Worm (Caenorhabditis elegans) whole organism, L4 larva: ENCODE results near the gene srm-6.

Experiments
- D1046.2 ChIP-seq: fragments of 200-800 bp; sonication (Bioruptor generic); IDR thresholded peaks from 2 replicates; pipeline ENCODE4 v1.3.6; 2022; ENCODE audit warnings: missing genetic modification characterization, missing compliant biosample characterization
- F10B5.3 ChIP-seq: sonication (generic microtip); optimal IDR thresholded peaks from 2 replicates; lab custom pipeline; 2016; ENCODE audit warnings: mild to moderate bottlenecking, missing genetic modification characterization, missing compliant biosample characterization
- F26F4.8 ChIP-seq: fragments of 200-800 bp; sonication (Bioruptor generic); conservative IDR thresholded peaks from 2 replicates; pipeline ENCODE4 v1.3.6; 2022; ENCODE audit warnings: missing genetic modification characterization, missing compliant biosample characterization
- F49E8.2 ChIP-seq: sonication (generic microtip); optimal IDR thresholded peaks from 2 replicates; lab custom pipeline; 2016; ENCODE audit warnings: missing compliant biosample characterization, mild to moderate bottlenecking, missing genetic modification characterization, borderline replicate concordance
- T20F7.1 ChIP-seq: fragments of 200-800 bp; sonication (Bioruptor generic); optimal IDR thresholded peaks from 2 replicates; lab custom pipeline; 2018; ENCODE audit warnings: mild to moderate bottlenecking, missing genetic modification characterization, missing compliant biosample characterization
- T26A8.4 ChIP-seq: fragments of 200-800 bp; sonication (Bioruptor generic); IDR thresholded peaks from 2 replicates; pipeline ENCODE4 v1.3.6; 2022; ENCODE audit warnings: missing genetic modification characterization, missing compliant biosample characterization
- Y5F2A.4 ChIP-seq: fragments of 200-800 bp; sonication (Bioruptor generic); optimal IDR thresholded peaks from 2 replicates; lab custom pipeline; 2018; ENCODE audit warnings: mild to moderate bottlenecking, missing genetic modification characterization, missing compliant biosample characterization
- Y75B8A.6 ChIP-seq: fragments of 200-800 bp; sonication (Bioruptor generic); IDR thresholded peaks from 2 replicates; pipeline ENCODE4 v1.3.6; 2022; ENCODE audit warnings: missing genetic modification reagents, missing genetic modification characterization, missing compliant biosample characterization
- ZK546.5 ChIP-seq, 2 experiments: sonication (generic microtip); optimal IDR thresholded peaks; 2 replicates each; lab custom pipeline; 2017; ENCODE audit warnings: missing biosample characterization in 2 of 2, missing genetic modification characterization in 2 of 2
- aha-1 ChIP-seq: fragments of 150-350 bp; peaks from one replicate; lab custom pipeline; 2014; ENCODE audit warnings: missing biosample characterization, missing genetic modification characterization
- aly-2 ChIP-seq: sonication (generic microtip); optimal IDR thresholded peaks from 2 replicates; lab custom pipeline; 2018; ENCODE audit warnings: missing biosample characterization, missing genetic modification characterization
- ama-1 ChIP-seq: fragments of 150-350 bp; optimal IDR thresholded peaks from 2 replicates; lab custom pipeline; 2014; ENCODE audit warnings: inconsistent platforms, mixed read lengths
- attf-4 ChIP-seq: sonication (generic microtip); optimal IDR thresholded peaks from 3 replicates; lab custom pipeline; 2017; ENCODE audit warnings: missing biosample characterization, missing genetic modification characterization
- ceh-44 ChIP-seq: fragments of 200-800 bp; sonication (Bioruptor generic); IDR thresholded peaks from 2 replicates; pipeline ENCODE4 v1.3.6; 2022; ENCODE audit warnings: missing genetic modification reagents, missing genetic modification characterization, missing compliant biosample characterization
- ces-1 ChIP-seq: fragments of 150-350 bp; sonication (generic microtip); optimal IDR thresholded peaks from 4 replicates; lab custom pipeline; 2014; ENCODE audit warnings: missing biosample characterization, missing genetic modification reagents, missing genetic modification characterization
- ctbp-1 ChIP-seq: fragments of 200-800 bp; sonication (Bioruptor generic); IDR thresholded peaks from 2 replicates; pipeline ENCODE4 v1.3.6; 2022; ENCODE audit warnings: missing genetic modification reagents, missing genetic modification characterization, missing compliant biosample characterization
- daf-12 ChIP-seq: fragments of 150-350 bp; optimal IDR thresholded peaks from 2 replicates; lab custom pipeline; 2014; ENCODE audit warnings: missing biosample characterization, missing genetic modification reagents, missing genetic modification characterization
- daf-16 ChIP-seq, 3 experiments: sonication (generic microtip); optimal IDR thresholded peaks; 2 replicates each; lab custom pipeline; 2016 to 2017; ENCODE audit warnings: missing genetic modification characterization in 3 of 3, missing genetic modification reagents in 3 of 3, mild to moderate bottlenecking in 2 of 3, missing compliant biosample characterization in 2 of 3, missing biosample characterization in 1 of 3, moderate library complexity in 1 of 3
- daf-19 ChIP-seq: fragments of 200-800 bp; sonication (Bioruptor generic); conservative IDR thresholded peaks from 2 replicates; pipeline ENCODE4 v1.3.6; 2022; ENCODE audit warnings: missing genetic modification characterization, missing compliant biosample characterization
- dmd-6 ChIP-seq: fragments of 200-800 bp; sonication (Bioruptor generic); IDR thresholded peaks from 2 replicates; pipeline ENCODE4 v1.3.6; 2022; ENCODE audit warnings: missing genetic modification reagents, missing genetic modification characterization, missing compliant biosample characterization
- egl-27 ChIP-seq: sonication (generic microtip); optimal IDR thresholded peaks from 3 replicates; lab custom pipeline; 2017; ENCODE audit warnings: missing biosample characterization, missing genetic modification reagents, missing genetic modification characterization
- hif-1 ChIP-seq, 2 experiments: sonication (generic microtip); optimal IDR thresholded peaks; 2 replicates each; lab custom pipeline; 2016 to 2017; ENCODE audit warnings: missing compliant biosample characterization in 2 of 2, missing genetic modification characterization in 2 of 2, missing genetic modification reagents in 2 of 2, missing genotype in 2 of 2, mild to moderate bottlenecking in 1 of 2
- hlh-11 ChIP-seq: fragments of 200-800 bp; sonication (Bioruptor generic); optimal IDR thresholded peaks from 2 replicates; lab custom pipeline; 2018; ENCODE audit warnings: mild to moderate bottlenecking, missing genetic modification characterization, missing compliant biosample characterization
- jun-1 ChIP-seq: fragments of 150-350 bp; optimal IDR thresholded peaks from 2 replicates; lab custom pipeline; 2014; ENCODE audit warnings: missing biosample characterization, missing genetic modification reagents, missing genetic modification characterization
- lim-7 ChIP-seq: fragments of 200-800 bp; sonication (Bioruptor generic); IDR thresholded peaks from 2 replicates; pipeline ENCODE4 v1.3.6; 2022; ENCODE audit warnings: missing genetic modification characterization, missing compliant biosample characterization
- lin-1 ChIP-seq: fragments of 200-800 bp; sonication (Bioruptor generic); IDR thresholded peaks from 2 replicates; pipeline ENCODE4 v1.3.6; 2022; ENCODE audit warnings: missing genetic modification reagents, missing genetic modification characterization, missing compliant biosample characterization
- lin-13 ChIP-seq: fragments of 150-350 bp; optimal IDR thresholded peaks from 2 replicates; lab custom pipeline; 2014; ENCODE audit warnings: missing biosample characterization, missing genetic modification reagents, missing genetic modification characterization
- lin-15B ChIP-seq: fragments of 150-350 bp; sonication (generic microtip); optimal IDR thresholded peaks from 3 replicates; lab custom pipeline; 2014; ENCODE audit warnings: missing biosample characterization, missing genetic modification characterization
- lin-39 ChIP-seq: fragments of 150-350 bp; optimal IDR thresholded peaks from 2 replicates; lab custom pipeline; 2014; ENCODE audit warnings: missing biosample characterization, missing genetic modification reagents, missing genetic modification characterization
- lir-3 ChIP-seq: sonication (generic microtip); optimal IDR thresholded peaks from 2 replicates; lab custom pipeline; 2016; ENCODE audit warnings: mild to moderate bottlenecking, missing genetic modification characterization, missing compliant biosample characterization
- mep-1 ChIP-seq: fragments of 150-350 bp; sonication (generic microtip); optimal IDR thresholded peaks from 3 replicates; lab custom pipeline; 2014; ENCODE audit warnings: missing biosample characterization, missing genetic modification characterization
- mes-2 ChIP-seq: sonication (generic microtip); optimal IDR thresholded peaks from 2 replicates; lab custom pipeline; 2016; ENCODE audit warnings: missing genotype, mild to moderate bottlenecking, missing genetic modification characterization, missing compliant biosample characterization; ENCODE audit not compliant: poor library complexity, severe bottlenecking
- nhr-10 ChIP-seq: fragments of 150-350 bp; optimal IDR thresholded peaks from 2 replicates; lab custom pipeline; 2014; ENCODE audit warnings: missing biosample characterization, missing genetic modification characterization
- nhr-237 ChIP-seq: sonication (generic microtip); optimal IDR thresholded peaks from 2 replicates; lab custom pipeline; 2017; ENCODE audit warnings: missing biosample characterization, missing genetic modification characterization
- nhr-28 ChIP-seq: fragments of 150-350 bp; optimal IDR thresholded peaks from 2 replicates; lab custom pipeline; 2014; ENCODE audit warnings: missing biosample characterization, missing genetic modification characterization
- nhr-76 ChIP-seq: fragments of 150-350 bp; optimal IDR thresholded peaks from 2 replicates; lab custom pipeline; 2014; ENCODE audit warnings: missing biosample characterization, missing genetic modification characterization
- nhr-77 ChIP-seq: fragments of 150-350 bp; optimal IDR thresholded peaks from 2 replicates; lab custom pipeline; 2014; ENCODE audit warnings: missing biosample characterization, missing genetic modification characterization
- pha-4 ChIP-seq, 2 experiments: fragments of 150-350 bp in 1 of 2; fragments of 200-800 bp in 1 of 2; sonication (Bioruptor generic) in 1 of 2; IDR thresholded peaks in 1 of 2; optimal IDR thresholded peaks in 1 of 2; 2 replicates each; pipeline versions ENCODE4 v1.3.6 to Lab custom; 2014 to 2022; ENCODE audit warnings: missing genetic modification characterization in 2 of 2, missing genetic modification reagents in 2 of 2, missing biosample characterization in 1 of 2, missing compliant biosample characterization in 1 of 2
- pqm-1 ChIP-seq: sonication (generic microtip); optimal IDR thresholded peaks from 2 replicates; lab custom pipeline; 2017; ENCODE audit warnings: missing biosample characterization, missing genetic modification characterization
- saeg-2 ChIP-seq: fragments of 200-800 bp; sonication (Bioruptor generic); IDR thresholded peaks from 2 replicates; pipeline ENCODE4 v1.3.6; 2022; ENCODE audit warnings: missing genetic modification reagents, missing genetic modification characterization, missing compliant biosample characterization
- sdz-12 ChIP-seq: fragments of 200-800 bp; sonication (Bioruptor generic); optimal IDR thresholded peaks from 2 replicates; lab custom pipeline; 2018; ENCODE audit warnings: mild to moderate bottlenecking, missing genetic modification characterization, missing compliant biosample characterization
- set-16 ChIP-seq: fragments of 200-800 bp; sonication (Bioruptor generic); IDR thresholded peaks from 2 replicates; pipeline ENCODE4 v1.3.6; 2022; ENCODE audit warnings: missing genetic modification reagents, missing genetic modification characterization, missing compliant biosample characterization
- skn-1 ChIP-seq: fragments of 150-350 bp; optimal IDR thresholded peaks from 2 replicates; lab custom pipeline; 2014; ENCODE audit warnings: missing biosample characterization, missing genetic modification characterization
- snpc-4 ChIP-seq: fragments of 150-350 bp; optimal IDR thresholded peaks from 2 replicates; lab custom pipeline; 2014; ENCODE audit warnings: missing biosample characterization, missing genetic modification characterization
- tag-97 ChIP-seq: fragments of 200-800 bp; sonication (Bioruptor generic); IDR thresholded peaks from 2 replicates; pipeline ENCODE4 v1.3.6; 2022; ENCODE audit warnings: missing genetic modification characterization, missing compliant biosample characterization
- tra-1 ChIP-seq: fragments of 200-800 bp; sonication (Bioruptor generic); IDR thresholded peaks from 2 replicates; pipeline ENCODE4 v1.3.6; 2022; ENCODE audit warnings: missing genetic modification reagents, missing genetic modification characterization, missing compliant biosample characterization
- unc-130 ChIP-seq: sonication (generic microtip); optimal IDR thresholded peaks from 2 replicates; lab custom pipeline; 2016; ENCODE audit warnings: missing genetic modification reagents, missing genetic modification characterization, missing compliant biosample characterization
- zag-1 ChIP-seq: fragments of 150-350 bp; optimal IDR thresholded peaks from 2 replicates; lab custom pipeline; 2014; ENCODE audit warnings: missing biosample characterization, missing genetic modification characterization
- zfp-3 ChIP-seq: fragments of 200-800 bp; sonication (Bioruptor generic); conservative IDR thresholded peaks from 2 replicates; pipeline ENCODE4 v1.3.6; 2022; ENCODE audit warnings: missing genetic modification reagents, missing genetic modification characterization, missing compliant biosample characterization
- zip-2 ChIP-seq: fragments of 150-350 bp; optimal IDR thresholded peaks from 2 replicates; lab custom pipeline; 2014; ENCODE audit warnings: missing biosample characterization, missing genetic modification characterization
- ztf-11 ChIP-seq: fragments of 150-350 bp; optimal IDR thresholded peaks from 2 replicates; lab custom pipeline; 2014; ENCODE audit warnings: missing biosample characterization, missing genetic modification characterization

srm-6 gene

ce11 chrV:14350949-14351348 lies 14.2 kb downstream of the srm-6 start (continued):
- TF ChIP-seq nhr-10 (tag; lab: Kevin White, UChicago) (peak; percentile 59), Y5F2A.4 (GFP tag; lab: Kevin White, UChicago) (no peak), daf-12 (tag; lab: Kevin White, UChicago) (no peak), hlh-11 (tag; lab: Kevin White, UChicago) (peak; percentile 90), dmd-6 (GFP tag; lab: Robert Waterston, UW) (peak; percentile 88), F49E8.2 (no peak), zag-1 (tag; lab: Kevin White, UChicago) (no peak), ces-1 (GFP tag; lab: Kevin White, UChicago) (peak; percentile 1), snpc-4 (tag; lab: Kevin White, UChicago) (no peak), tra-1 (peak; percentile 80), lim-7 (GFP tag; lab: Robert Waterston, UW) (0 out of 2 replicates have a peak, but pooled peaks have one; percentile 40), F10B5.3 (no peak), ZK546.5 (tag; optimal IDR thresholded peaks at IDR 0.05; lab: Kevin White, UChicago) (no peak), mep-1 (peak; percentile 93), tag-97 (GFP tag; lab: Robert Waterston, UW) (no peak), skn-1 (tag; lab: Kevin White, UChicago) (no peak), nhr-77 (peak; percentile 87), saeg-2 (GFP tag; lab: Robert Waterston, UW) (no peak), ama-1 (lab: Kevin White, UChicago) (peak; percentile 18), mes-2 (tag; lab: Kevin White, UChicago) (peak; percentile 84), T26A8.4 (GFP tag; lab: Robert Waterston, UW) (peak; percentile 45; the same call in 1 of the 2 replicates), sdz-12 (GFP tag; lab: Kevin White, UChicago) (no peak), unc-130 (GFP tag; lab: Kevin White, UChicago) (no peak), set-16 (GFP tag; lab: Robert Waterston, UW) (peak; percentile 94), lin-39 (tag; lab: Kevin White, UChicago) (no peak), nhr-237 (tag; lab: Kevin White, UChicago) (no peak), daf-16 (GFP tag; optimal IDR thresholded peaks at IDR 0.05; lab: Kevin White, UChicago) (no peak), daf-16 (tag; optimal IDR thresholded peaks at IDR 0.05; lab: Kevin White, UChicago) (peak; percentile 60), D1046.2 (GFP tag; lab: Robert Waterston, UW) (peak; percentile 61; the same call in 1 of the 2 replicates), T20F7.1 (GFP tag; lab: Kevin White, UChicago) (peak; percentile 75), hif-1 (tag; optimal IDR thresholded peaks at IDR 0.05; lab: Kevin White, UChicago) (peak in 1 of 2 experiments; percentile 70), daf-19 (no peak), pqm-1 (peak; percentile 81), nhr-28 (tag; lab: Kevin White, UChicago) (peak; percentile 88), egl-27 (tag; lab: Kevin White, UChicago) (no peak), lir-3 (tag; lab: Kevin White, UChicago) (no peak), zfp-3 (GFP tag; lab: Robert Waterston, UW) (no peak), nhr-76 (tag; lab: Kevin White, UChicago) (no peak), ctbp-1 (GFP tag; lab: Robert Waterston, UW) (peak; percentile 62; the same call in 1 of the 2 replicates), attf-4 (tag; lab: Kevin White, UChicago) (no peak), ztf-11 (no peak), zip-2 (tag; lab: Kevin White, UChicago) (no peak), Y75B8A.6 (GFP tag; lab: Robert Waterston, UW) (no peak), aha-1 (tag; lab: Kevin White, UChicago) (peak; percentile 99), pha-4 (GFP tag; IDR thresholded peaks at IDR 0.05; lab: Robert Waterston, UW) (peak; percentile 11; the same call in 1 of the 2 replicates), pha-4 (tag; optimal IDR thresholded peaks at IDR 0.05; lab: Kevin White, UChicago) (no peak), lin-1 (GFP tag; lab: Robert Waterston, UW) (peak; percentile 72; the same call in 1 of the 2 replicates), aly-2 (peak; percentile 20), F26F4.8 (no peak), lin-13 (GFP tag; lab: Kevin White, UChicago) (peak; percentile 87), ceh-44 (peak; percentile 21; the same call in 1 of the 2 replicates), lin-15B (no peak), jun-1 (tag; lab: Kevin White, UChicago) (peak; percentile 40)
